Fruit fly (Drosophila melanogaster) S2 (cell line): ENCODE measurements around the gene Coq7.

ENCODE experiments used
- CG8478 ChIP-seq: fragments of >200 bp; optimal IDR thresholded peaks from 2 replicates; lab custom pipeline; 2018
- CTCF ChIP-seq, 2 experiments: fragments of >200 bp; optimal IDR thresholded peaks; 2 replicates each; lab custom pipeline; 2018

- no peak for TF ChIP-seq CG8478 (lab: Kevin White, UChicago)
- peak; percentile 82 to 87 for TF ChIP-seq CTCF (optimal IDR thresholded peaks at IDR 0.05; lab: Kevin White, UChicago)
Observed at dm6 chrX:6728597-6729158, 42.3 kb upstream of the Coq7 start.
